Fruit fly (Drosophila melanogaster) S2 (cell line): ENCODE measurements around the gene Ptip.

Experiments used
- CG8478 ChIP-seq: fragments of >200 bp; optimal IDR thresholded peaks from 2 replicates; lab custom pipeline; 2018
- CTCF ChIP-seq, 2 experiments: fragments of >200 bp; optimal IDR thresholded peaks; 2 replicates each; lab custom pipeline; 2018

dm6 chr3L:14076559-14076958 lies 47.6 kb upstream of the Ptip start:
- TF ChIP-seq CG8478 (lab: Kevin White, UChicago), result no peak
- TF ChIP-seq CTCF (optimal IDR thresholded peaks at IDR 0.05; lab: Kevin White, UChicago), result no peak
